Fruit fly (Drosophila melanogaster) Kc167 (cell line): Measurements from ENCODE around the gene Inx2.

Source experiments
- Myc ChIP-seq: fragments of >200 bp; optimal IDR thresholded peaks from 2 replicates; lab custom pipeline; 2017; ENCODE audit warnings: missing external identifiers
- Sin3A ChIP-seq: fragments of >200 bp; optimal IDR thresholded peaks from 2 replicates; lab custom pipeline; 2018; ENCODE audit warnings: missing external identifiers
- h ChIP-seq: fragments of >200 bp; optimal IDR thresholded peaks from 3 replicates; lab custom pipeline; 2018; ENCODE audit warnings: missing external identifiers
- insv ChIP-seq: fragments of >200 bp; optimal IDR thresholded peaks from 3 replicates; lab custom pipeline; 2018; ENCODE audit warnings: missing external identifiers
- psq ChIP-seq: fragments of >200 bp; optimal IDR thresholded peaks from 2 replicates; lab custom pipeline; 2017; ENCODE audit warnings: missing external identifiers

- TF ChIP-seq h (lab: Kevin White, UChicago) (no peak), insv (no peak), Myc (no peak), psq (lab: Kevin White, UChicago) (no peak), Sin3A (no peak)
Observed at dm6 chrX:6993753-6994152, 4.7 kb upstream of the Inx2 start.
